Worm (Caenorhabditis elegans) whole organism, young adult: ENCODE data around the gene btbd-10.

ENCODE experiments used
- cebp-2 ChIP-seq: fragments of 200-800 bp; sonication (Bioruptor generic); IDR thresholded peaks from 2 replicates; pipeline ENCODE4 v1.3.6; 2022; ENCODE audit warnings: missing genetic modification characterization, missing compliant biosample characterization
- nfya-1 ChIP-seq: sonication (generic microtip); optimal IDR thresholded peaks from 2 replicates; lab custom pipeline; 2017; ENCODE audit warnings: antibody characterized with exemption, missing compliant biosample characterization, missing genetic modification characterization, borderline replicate concordance; ENCODE audit not compliant: insufficient read depth
- zfh-2 ChIP-seq: fragments of 200-800 bp; sonication (Bioruptor generic); conservative IDR thresholded peaks from 2 replicates; pipeline ENCODE4 v1.3.6; 2022; ENCODE audit warnings: missing genetic modification reagents, missing genetic modification characterization, missing compliant biosample characterization

DNA sequence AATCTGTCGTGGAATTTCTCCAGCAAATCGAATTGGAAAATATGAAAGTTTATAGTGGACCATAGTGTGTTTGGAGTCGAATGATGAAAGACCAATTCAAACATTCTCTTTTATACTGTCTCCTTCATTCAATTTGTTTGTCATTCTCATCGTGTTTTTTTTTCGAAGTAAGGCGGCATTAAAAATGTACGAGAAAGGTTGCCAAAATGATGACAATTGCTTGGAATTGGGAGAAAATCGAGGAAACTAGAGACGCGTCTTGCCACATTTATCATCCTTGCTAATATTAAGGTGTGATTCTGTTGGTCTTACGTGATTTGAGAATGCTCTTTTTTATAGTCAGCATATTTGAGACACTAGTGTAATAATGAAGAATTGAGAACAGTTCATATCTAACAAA, 30.1 kb downstream of the btbd-10 start, which contains the start of gene gst-30:
- TF ChIP-seq nfya-1 = no peak
- no peak for TF ChIP-seq cebp-2
- no peak for TF ChIP-seq zfh-2 (GFP tag; lab: Robert Waterston, UW)
